Fruit fly (Drosophila melanogaster) whole organism, embryonic: Measurements from ENCODE around the gene Fum1.

Experiments used
- B-H1 ChIP-seq: fragments of 200-800 bp; sonication (Bioruptor generic); IDR thresholded peaks from 3 replicates; pipeline ENCODE4 v1.3.6; 2022; ENCODE audit warnings: missing biosample characterization, missing genetic modification characterization
- Bgb ChIP-seq: fragments of 200-800 bp; sonication (Bioruptor generic); IDR thresholded peaks from 2 replicates; pipeline ENCODE4 v1.3.6; 2022; ENCODE audit warnings: missing biosample characterization, missing genetic modification characterization; ENCODE audit not compliant: partially characterized antibody
- CG10267 ChIP-seq: fragments of 200-800 bp; sonication (Bioruptor generic); optimal IDR thresholded peaks from 2 replicates; lab custom pipeline; 2018; ENCODE audit warnings: missing biosample characterization, mild to moderate bottlenecking, missing genetic modification characterization, moderate library complexity
- CG10431 ChIP-seq: fragments of 200-800 bp; sonication (Bioruptor generic); optimal IDR thresholded peaks from 3 replicates; lab custom pipeline; 2018; ENCODE audit warnings: missing biosample characterization, mild to moderate bottlenecking, missing genetic modification characterization
- CG10959 ChIP-seq: fragments of 200-800 bp; sonication (Bioruptor generic); IDR thresholded peaks from 2 replicates; pipeline ENCODE4 v1.3.6; 2022; ENCODE audit warnings: missing biosample characterization, missing genetic modification characterization
- CG11085 ChIP-seq: fragments of 200-800 bp; sonication (Bioruptor generic); IDR thresholded peaks from 2 replicates; pipeline ENCODE4 v1.3.6; 2022; ENCODE audit warnings: missing biosample characterization, missing genetic modification characterization
- CG11398 ChIP-seq: fragments of 200-800 bp; sonication (Bioruptor generic); optimal IDR thresholded peaks from 2 replicates; lab custom pipeline; 2016; ENCODE audit warnings: missing biosample characterization, missing genetic modification characterization
- CG11456 ChIP-seq: fragments of 200-800 bp; sonication (Bioruptor generic); IDR thresholded peaks from 3 replicates; pipeline ENCODE4 v1.3.6; 2022; ENCODE audit warnings: missing biosample characterization, missing genetic modification characterization
- CG12155 ChIP-seq: fragments of 200-800 bp; sonication (Bioruptor generic); optimal IDR thresholded peaks from 3 replicates; lab custom pipeline; 2016; ENCODE audit warnings: missing biosample characterization, missing genetic modification characterization
- CG13624 ChIP-seq: fragments of 200-800 bp; sonication (Bioruptor generic); optimal IDR thresholded peaks from 2 replicates; lab custom pipeline; 2016; ENCODE audit warnings: missing biosample characterization, missing genetic modification characterization
- CG13775 ChIP-seq: fragments of 200-800 bp; sonication (Bioruptor generic); optimal IDR thresholded peaks from 3 replicates; lab custom pipeline; 2017; ENCODE audit warnings: missing biosample characterization, mild to moderate bottlenecking, missing genetic modification characterization
- CG15479 ChIP-seq: fragments of 200-800 bp; sonication (Bioruptor generic); optimal IDR thresholded peaks from 3 replicates; lab custom pipeline; 2019; ENCODE audit warnings: missing biosample characterization, mild to moderate bottlenecking, missing genetic modification characterization, moderate library complexity
- CG15696 ChIP-seq: fragments of 200-800 bp; sonication (Bioruptor generic); optimal IDR thresholded peaks from 2 replicates; lab custom pipeline; 2019; ENCODE audit warnings: missing biosample characterization, mild to moderate bottlenecking, missing genetic modification characterization, moderate library complexity
- CG17802 ChIP-seq: fragments of 200-800 bp; sonication (Bioruptor generic); optimal IDR thresholded peaks from 2 replicates; lab custom pipeline; 2018; ENCODE audit warnings: missing biosample characterization, mild to moderate bottlenecking, missing genetic modification characterization, moderate library complexity
- CG18764 ChIP-seq: fragments of 200-800 bp; sonication (Bioruptor generic); optimal IDR thresholded peaks from 3 replicates; lab custom pipeline; 2016; ENCODE audit warnings: missing biosample characterization, missing genetic modification characterization
- CG2712 ChIP-seq: fragments of 200-800 bp; optimal IDR thresholded peaks from 3 replicates; lab custom pipeline; 2019; ENCODE audit warnings: missing biosample characterization, mild to moderate bottlenecking, missing genetic modification characterization, moderate library complexity
- CG2875 ChIP-seq: fragments of 200-800 bp; sonication (Bioruptor generic); optimal IDR thresholded peaks from 2 replicates; lab custom pipeline; 2017; ENCODE audit warnings: missing biosample characterization, mild to moderate bottlenecking, missing genetic modification characterization, missing genetic modification reagents
- CG3065 ChIP-seq: fragments of 200-800 bp; sonication (Bioruptor generic); optimal IDR thresholded peaks from 2 replicates; lab custom pipeline; 2016; ENCODE audit warnings: missing biosample characterization, missing genetic modification characterization
- CG4424 ChIP-seq: fragments of 200-800 bp; sonication (Bioruptor generic); optimal IDR thresholded peaks from 3 replicates; lab custom pipeline; 2016; ENCODE audit warnings: missing biosample characterization, missing genetic modification characterization
- CG4820 ChIP-seq: fragments of 200-800 bp; sonication (Bioruptor generic); optimal IDR thresholded peaks from 3 replicates; lab custom pipeline; 2016; ENCODE audit warnings: missing biosample characterization, missing genetic modification characterization
- CG7271 ChIP-seq: fragments of 200-800 bp; sonication (Bioruptor generic); optimal IDR thresholded peaks from 2 replicates; lab custom pipeline; 2018; ENCODE audit warnings: missing biosample characterization, mild to moderate bottlenecking, missing genetic modification characterization, moderate library complexity
- CG8478 ChIP-seq: fragments of >200 bp; optimal IDR thresholded peaks from 2 replicates; lab custom pipeline; 2018
- CG9609 ChIP-seq: fragments of 200-800 bp; sonication (Bioruptor generic); optimal IDR thresholded peaks from 3 replicates; lab custom pipeline; 2016; ENCODE audit warnings: missing biosample characterization, missing genetic modification characterization
- Ets97D ChIP-seq: fragments of 200-800 bp; sonication (Bioruptor generic); optimal IDR thresholded peaks from 3 replicates; lab custom pipeline; 2016; ENCODE audit warnings: missing biosample characterization, missing genetic modification characterization
- Fer2 ChIP-seq: fragments of 200-800 bp; sonication (Bioruptor generic); optimal IDR thresholded peaks from 2 replicates; lab custom pipeline; 2018; ENCODE audit warnings: missing biosample characterization, mild to moderate bottlenecking, missing genetic modification characterization, moderate library complexity
- Hr3 ChIP-seq: fragments of 200-800 bp; sonication (Bioruptor generic); optimal IDR thresholded peaks from 3 replicates; lab custom pipeline; 2016; ENCODE audit warnings: missing biosample characterization, missing genetic modification characterization
- NC2α ChIP-seq: fragments of 200-800 bp; sonication (Bioruptor generic); optimal IDR thresholded peaks from 2 replicates; lab custom pipeline; 2016; ENCODE audit warnings: missing biosample characterization, missing genetic modification characterization
- Oli ChIP-seq: fragments of 200-800 bp; sonication (Bioruptor generic); optimal IDR thresholded peaks from 2 replicates; lab custom pipeline; 2018; ENCODE audit warnings: missing biosample characterization, mild to moderate bottlenecking, missing genetic modification characterization, moderate library complexity
- Optix ChIP-seq: fragments of 200-800 bp; sonication (Bioruptor generic); IDR thresholded peaks from 3 replicates; pipeline ENCODE4 v1.3.6; 2022; ENCODE audit warnings: missing biosample characterization, missing genetic modification characterization
- Rfx ChIP-seq: fragments of 200-800 bp; sonication (Bioruptor generic); IDR thresholded peaks from 2 replicates; pipeline ENCODE4 v1.3.6; 2022; ENCODE audit warnings: missing biosample characterization, missing genetic modification characterization
- Spps ChIP-seq: fragments of 200-800 bp; sonication (Bioruptor generic); optimal IDR thresholded peaks from 2 replicates; lab custom pipeline; 2018; ENCODE audit warnings: missing biosample characterization, mild to moderate bottlenecking, missing genetic modification characterization
- al ChIP-seq: fragments of 200-800 bp; sonication (Bioruptor generic); IDR thresholded peaks from 2 replicates; pipeline ENCODE4 v1.3.6; 2022; ENCODE audit warnings: missing biosample characterization, missing genetic modification characterization
- ap ChIP-seq: fragments of 200-800 bp; sonication (Bioruptor generic); IDR thresholded peaks from 2 replicates; pipeline ENCODE4 v1.3.6; 2022; ENCODE audit warnings: missing biosample characterization, missing genetic modification characterization
- az2 ChIP-seq: fragments of 200-800 bp; sonication (Bioruptor generic); optimal IDR thresholded peaks from 3 replicates; lab custom pipeline; 2016; ENCODE audit warnings: missing biosample characterization, missing genetic modification characterization
- dimm ChIP-seq: fragments of 200-800 bp; sonication (Bioruptor generic); IDR thresholded peaks from 2 replicates; pipeline ENCODE4 v1.3.6; 2022; ENCODE audit warnings: missing biosample characterization, missing genetic modification characterization
- emc ChIP-seq: fragments of 200-800 bp; sonication (Bioruptor generic); optimal IDR thresholded peaks from 2 replicates; lab custom pipeline; 2016; ENCODE audit warnings: missing biosample characterization, missing genetic modification characterization
- ems ChIP-seq: fragments of 200-800 bp; sonication (Bioruptor generic); optimal IDR thresholded peaks from 3 replicates; lab custom pipeline; 2016; ENCODE audit warnings: missing biosample characterization, missing genetic modification characterization
- gcm ChIP-seq: fragments of 200-800 bp; sonication (Bioruptor generic); optimal IDR thresholded peaks from 2 replicates; lab custom pipeline; 2019; ENCODE audit warnings: missing biosample characterization, mild to moderate bottlenecking, missing genetic modification characterization, moderate library complexity
- h ChIP-seq: fragments of >200 bp; optimal IDR thresholded peaks from 2 replicates; lab custom pipeline; 2017
- her ChIP-seq: fragments of 200-800 bp; sonication (Bioruptor generic); optimal IDR thresholded peaks from 2 replicates; lab custom pipeline; 2016; ENCODE audit warnings: missing biosample characterization, missing genetic modification characterization
- inv ChIP-seq: fragments of 200-800 bp; sonication (Bioruptor generic); IDR thresholded peaks from 2 replicates; pipeline ENCODE4 v1.3.6; 2022; ENCODE audit warnings: missing biosample characterization, missing genetic modification characterization; ENCODE audit not compliant: partially characterized antibody
- jigr1 ChIP-seq: fragments of 200-800 bp; sonication (Bioruptor generic); IDR thresholded peaks from 3 replicates; pipeline ENCODE4 v1.3.6; 2022; ENCODE audit warnings: missing biosample characterization, missing genetic modification characterization
- jumu ChIP-seq: fragments of 200-800 bp; sonication (Bioruptor generic); optimal IDR thresholded peaks from 3 replicates; lab custom pipeline; 2016; ENCODE audit warnings: missing biosample characterization, missing genetic modification characterization
- ken ChIP-seq: fragments of 200-800 bp; sonication (Bioruptor generic); IDR thresholded peaks from 3 replicates; pipeline ENCODE4 v1.3.6; 2022; ENCODE audit warnings: missing biosample characterization, missing genetic modification characterization
- mld ChIP-seq: fragments of 200-800 bp; sonication (Bioruptor generic); IDR thresholded peaks from 3 replicates; pipeline ENCODE4 v1.3.6; 2022; ENCODE audit warnings: missing biosample characterization, missing genetic modification characterization; ENCODE audit not compliant: partially characterized antibody
- nerfin-1 ChIP-seq: fragments of 200-800 bp; sonication (Bioruptor generic); optimal IDR thresholded peaks from 3 replicates; lab custom pipeline; 2019; ENCODE audit warnings: missing biosample characterization, mild to moderate bottlenecking, missing genetic modification characterization, moderate library complexity
- oc ChIP-seq: fragments of 200-800 bp; sonication (Bioruptor generic); optimal IDR thresholded peaks from 2 replicates; lab custom pipeline; 2018; ENCODE audit warnings: missing biosample characterization, mild to moderate bottlenecking, missing genetic modification characterization, moderate library complexity
- peb ChIP-seq: fragments of 200-800 bp; sonication (Bioruptor generic); IDR thresholded peaks from 2 replicates; pipeline ENCODE4 v1.3.6; 2022; ENCODE audit warnings: missing biosample characterization, missing genetic modification characterization
- slou ChIP-seq: fragments of 200-800 bp; sonication (Bioruptor generic); optimal IDR thresholded peaks from 3 replicates; lab custom pipeline; 2016; ENCODE audit warnings: missing biosample characterization, missing genetic modification characterization
- sqz ChIP-seq: fragments of 200-800 bp; sonication (Bioruptor generic); optimal IDR thresholded peaks from 3 replicates; lab custom pipeline; 2018; ENCODE audit warnings: missing biosample characterization, mild to moderate bottlenecking, missing genetic modification characterization
- ssp ChIP-seq: fragments of 200-800 bp; sonication (Bioruptor generic); IDR thresholded peaks from 2 replicates; pipeline ENCODE4 v1.3.6; 2022; ENCODE audit warnings: missing biosample characterization, missing genetic modification characterization
- z ChIP-seq: fragments of 200-800 bp; sonication (Bioruptor generic); IDR thresholded peaks from 3 replicates; pipeline ENCODE4 v1.3.6; 2022; ENCODE audit warnings: missing biosample characterization, missing genetic modification characterization
- zen2 ChIP-seq: fragments of 200-800 bp; sonication (Bioruptor generic); IDR thresholded peaks from 3 replicates; pipeline ENCODE4 v1.3.6; 2022; ENCODE audit warnings: missing biosample characterization, missing genetic modification characterization; ENCODE audit not compliant: partially characterized antibody

Gene Fum1

DNA sequence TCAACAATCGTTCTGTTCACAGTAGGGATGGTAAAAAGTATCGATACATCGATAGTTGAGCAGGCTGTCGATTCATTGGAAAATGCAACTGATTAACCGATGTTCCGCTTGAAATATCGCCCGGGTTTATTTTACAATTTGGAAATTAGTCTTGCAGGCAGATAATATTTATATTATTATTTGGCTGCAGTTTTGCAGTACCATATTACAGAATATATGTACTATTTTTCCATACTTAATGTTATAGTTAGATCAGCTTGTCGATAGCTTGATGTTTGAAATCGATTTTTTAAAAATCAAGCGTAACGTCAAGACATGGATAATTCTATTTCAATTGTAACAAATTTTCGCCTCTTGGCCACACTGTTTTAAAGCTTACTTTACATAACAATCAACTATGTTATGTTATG is 16.8 kb downstream of the Fum1 start, which contains the start of gene CG14442 (continued):
- no peak for TF ChIP-seq CG12155 (GFP tag; lab: Kevin White, UChicago)
- peak; percentile 90 for TF ChIP-seq inv (GFP tag; lab: Robert Waterston, UW)
- no peak for TF ChIP-seq nerfin-1 (tag; lab: Kevin White, UChicago)
- no peak for TF ChIP-seq CG8478 (lab: Kevin White, UChicago)
- TF ChIP-seq CG7271 (tag; lab: Kevin White, UChicago) = no peak
- no peak for TF ChIP-seq az2 (GFP tag; lab: Kevin White, UChicago)
- no peak for TF ChIP-seq CG18764 (GFP tag; lab: Kevin White, UChicago)
- no peak for TF ChIP-seq Fer2 (tag; lab: Kevin White, UChicago)
- no peak for TF ChIP-seq her (GFP tag; lab: Kevin White, UChicago)
- TF ChIP-seq mld (GFP tag; lab: Robert Waterston, UW) = peak; percentile 82; the same call in 2 of the 3 replicates
- TF ChIP-seq CG15479 = no peak
- TF ChIP-seq Rfx (GFP tag; lab: Robert Waterston, UW) = peak; percentile 51
- TF ChIP-seq CG10959 (GFP tag; lab: Robert Waterston, UW) = no peak
- peak; percentile 93 for TF ChIP-seq Bgb
- TF ChIP-seq CG11456 (GFP tag; lab: Robert Waterston, UW) = no peak
- TF ChIP-seq jigr1 = no peak
- TF ChIP-seq ap (GFP tag; lab: Robert Waterston, UW) = no peak
- no peak for TF ChIP-seq Spps (tag; lab: Kevin White, UChicago)
- no peak for TF ChIP-seq h (lab: Kevin White, UChicago)
- TF ChIP-seq CG17802 (tag; lab: Kevin White, UChicago) = no peak
- TF ChIP-seq CG11398 (GFP tag; lab: Kevin White, UChicago) = no peak
- no peak for TF ChIP-seq oc (tag; lab: Kevin White, UChicago)
- TF ChIP-seq gcm (GFP tag; lab: Kevin White, UChicago) = no peak
- TF ChIP-seq CG15696 (tag; lab: Kevin White, UChicago) = no peak
- peak; percentile 54 for TF ChIP-seq CG2712 (tag; lab: Kevin White, UChicago)
- no peak for TF ChIP-seq CG4820 (GFP tag; lab: Kevin White, UChicago)
- no peak for TF ChIP-seq CG2875 (GFP tag; lab: Kevin White, UChicago)
- no peak for TF ChIP-seq slou (GFP tag; lab: Kevin White, UChicago)
- TF ChIP-seq B-H1 (GFP tag; lab: Robert Waterston, UW) = no peak; the same call in 2 of the 3 replicates
- TF ChIP-seq CG13775 (GFP tag; lab: Kevin White, UChicago) = peak; percentile 45
- no peak for TF ChIP-seq Optix (GFP tag; lab: Robert Waterston, UW)
- no peak for TF ChIP-seq CG11085
- no peak for TF ChIP-seq jumu (GFP tag; lab: Kevin White, UChicago)
- TF ChIP-seq CG9609 (GFP tag; lab: Kevin White, UChicago) = peak; percentile 14
- TF ChIP-seq CG10267 = peak; percentile 33
- TF ChIP-seq peb = no peak
- TF ChIP-seq Hr3 = no peak
- no peak for TF ChIP-seq dimm (GFP tag; lab: Robert Waterston, UW)
- peak; percentile 68 for TF ChIP-seq Ets97D
- TF ChIP-seq CG4424 (GFP tag; lab: Kevin White, UChicago) = peak; percentile 30
- TF ChIP-seq al (GFP tag; lab: Robert Waterston, UW) = 0 out of 2 replicates have a peak, but pooled peaks have one; percentile 13
- peak; percentile 25 for TF ChIP-seq Oli (tag; lab: Kevin White, UChicago)
- peak; percentile 6 for TF ChIP-seq CG13624 (GFP tag; lab: Kevin White, UChicago)
- TF ChIP-seq NC2α (GFP tag; lab: Kevin White, UChicago) = no peak
- TF ChIP-seq ken (GFP tag; lab: Robert Waterston, UW) = no peak
- no peak for TF ChIP-seq ems (GFP tag; lab: Kevin White, UChicago)
- TF ChIP-seq zen2 (GFP tag; lab: Robert Waterston, UW) = peak; percentile 91
- no peak for TF ChIP-seq CG10431 (GFP tag; lab: Kevin White, UChicago)
- no peak for TF ChIP-seq sqz (GFP tag; lab: Kevin White, UChicago)
- TF ChIP-seq z (GFP tag; lab: Robert Waterston, UW) = no peak
- peak; percentile 28; the same call in 1 of the 2 replicates for TF ChIP-seq ssp
- no peak for TF ChIP-seq emc (GFP tag; lab: Kevin White, UChicago)
- no peak for TF ChIP-seq CG3065
